Fruit fly (Drosophila melanogaster) whole organism, prepupa: ENCODE data around the gene CG7720.

Source experiments
- CG11902 ChIP-seq: fragments of 200-800 bp; sonication (Bioruptor generic); optimal IDR thresholded peaks from 3 replicates; lab custom pipeline; 2016; ENCODE audit warnings: missing biosample characterization, missing genetic modification characterization
- CG31627 ChIP-seq: fragments of 200-800 bp; sonication (Bioruptor generic); optimal IDR thresholded peaks from 3 replicates; lab custom pipeline; 2016; ENCODE audit warnings: missing biosample characterization, missing genetic modification characterization
- CG6808 ChIP-seq: fragments of 200-800 bp; sonication (Bioruptor generic); optimal IDR thresholded peaks from 3 replicates; lab custom pipeline; 2017; ENCODE audit warnings: missing biosample characterization, missing genetic modification characterization, mild to moderate bottlenecking, moderate library complexity, missing genetic modification reagents
- CG6854 ChIP-seq: fragments of 200-800 bp; sonication (Bioruptor generic); optimal IDR thresholded peaks from 2 replicates; lab custom pipeline; 2017; ENCODE audit warnings: missing biosample characterization, mild to moderate bottlenecking, missing genetic modification characterization
- CG8319 ChIP-seq: fragments of 200-800 bp; sonication (Bioruptor generic); optimal IDR thresholded peaks from 3 replicates; lab custom pipeline; 2016; ENCODE audit warnings: missing biosample characterization, missing genetic modification characterization
- CG9139 ChIP-seq: fragments of 200-800 bp; sonication (Bioruptor generic); optimal IDR thresholded peaks from 3 replicates; lab custom pipeline; 2017; ENCODE audit warnings: missing biosample characterization, mild to moderate bottlenecking, missing genetic modification characterization
- Hr4 ChIP-seq: fragments of 200-800 bp; sonication (Bioruptor generic); optimal IDR thresholded peaks from 3 replicates; lab custom pipeline; 2016; ENCODE audit warnings: missing biosample characterization, missing genetic modification characterization
- OdsH ChIP-seq: fragments of 200-800 bp; sonication (Bioruptor generic); optimal IDR thresholded peaks from 3 replicates; lab custom pipeline; 2016; ENCODE audit warnings: missing biosample characterization, missing genetic modification characterization
- Sox102F ChIP-seq: fragments of 200-800 bp; sonication (Bioruptor generic); optimal IDR thresholded peaks from 2 replicates; lab custom pipeline; 2016; ENCODE audit warnings: missing biosample characterization, mild to moderate bottlenecking, missing genetic modification characterization
- dsx ChIP-seq: fragments of 200-800 bp; optimal IDR thresholded peaks from 3 replicates; lab custom pipeline; 2019; ENCODE audit warnings: missing biosample characterization, mild to moderate bottlenecking, missing genetic modification characterization, moderate library complexity; ENCODE audit not compliant: poor library complexity, severe bottlenecking
- esn ChIP-seq: fragments of 200-800 bp; sonication (Bioruptor generic); optimal IDR thresholded peaks from 2 replicates; lab custom pipeline; 2016; ENCODE audit warnings: missing biosample characterization, mild to moderate bottlenecking, missing genetic modification characterization, moderate library complexity
- lz ChIP-seq: fragments of 200-800 bp; sonication (Bioruptor generic); optimal IDR thresholded peaks from 3 replicates; lab custom pipeline; 2016; ENCODE audit warnings: missing biosample characterization, missing genetic modification characterization
- net ChIP-seq: fragments of 200-800 bp; sonication (Bioruptor generic); optimal IDR thresholded peaks from 3 replicates; lab custom pipeline; 2016; ENCODE audit warnings: missing biosample characterization, missing genetic modification characterization
- vri ChIP-seq: fragments of 200-800 bp; sonication (Bioruptor generic); optimal IDR thresholded peaks from 3 replicates; lab custom pipeline; 2016; ENCODE audit warnings: missing biosample characterization, mild to moderate bottlenecking, missing genetic modification characterization

DNA sequence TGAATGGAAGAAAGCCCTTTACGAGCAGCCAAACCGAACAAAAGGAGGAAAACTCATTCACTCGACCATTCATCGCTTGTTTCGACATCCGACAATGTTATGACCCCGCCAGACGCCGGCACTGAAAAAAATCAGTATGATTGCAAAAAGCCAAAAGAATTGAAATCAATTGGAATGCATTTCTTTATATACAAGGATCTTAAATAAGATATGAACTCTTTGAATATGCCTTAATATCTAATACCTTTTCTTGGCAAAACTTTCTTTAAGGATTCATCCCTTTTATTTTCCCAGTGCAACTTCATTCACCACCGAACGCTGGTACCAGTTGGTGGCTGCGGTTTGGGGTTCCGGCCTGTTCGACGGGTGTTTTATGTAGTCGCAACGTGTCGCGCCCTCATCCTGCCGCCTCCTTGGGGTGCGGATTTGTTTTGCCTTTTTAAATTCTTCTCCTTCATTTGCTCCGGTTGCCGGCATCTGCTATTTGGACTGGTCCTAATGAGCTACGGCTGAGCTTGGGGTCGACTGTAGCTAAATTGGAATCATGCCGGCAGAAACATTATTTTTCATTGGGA is 75.1 kb downstream of the CG7720 start:
- peak; percentile 37 for TF ChIP-seq net (GFP tag; lab: Kevin White, UChicago)
- TF ChIP-seq CG6854 (GFP tag; lab: Kevin White, UChicago): no peak
- peak; percentile 55 for TF ChIP-seq CG31627
- TF ChIP-seq CG11902: peak; percentile 39
- peak; percentile 63 for TF ChIP-seq vri (GFP tag; lab: Kevin White, UChicago)
- TF ChIP-seq CG6808 (GFP tag; lab: Kevin White, UChicago): peak; percentile 55
- TF ChIP-seq dsx (GFP tag; lab: Kevin White, UChicago): peak; percentile 70
- peak; percentile 29 for TF ChIP-seq Hr4
- peak; percentile 30 for TF ChIP-seq CG9139 (GFP tag; lab: Kevin White, UChicago)
- peak; percentile 57 for TF ChIP-seq OdsH (GFP tag; lab: Kevin White, UChicago)
- no peak for TF ChIP-seq esn (GFP tag; lab: Kevin White, UChicago)
- peak; percentile 38 for TF ChIP-seq CG8319 (GFP tag; lab: Kevin White, UChicago)
- peak; percentile 68 for TF ChIP-seq Sox102F
- TF ChIP-seq lz (GFP tag; lab: Kevin White, UChicago): peak; percentile 65
